Worm (Caenorhabditis elegans): ENCODE data around the gene F09C6.16.

The F09C6.16 gene

ce11 chrV:16909871-16910270, at the start of gene F09C6.16:
Gene F09C6.16 (minus strand): TSS chrV:16909971.
- TF ChIP-seq F57A8.1 (GFP tag; optimal IDR thresholded peaks at IDR 0.05) (no peak), hmg-20 (GFP tag; IDR thresholded peaks at IDR 0.05) (no peak), egl-18 (GFP tag; IDR thresholded peaks at IDR 0.05) (no peak), tbx-9 (tag; optimal IDR thresholded peaks at IDR 0.05; ENCODE audit: borderline replicate concordance) (no peak), zfh-2 (GFP tag; conservative IDR thresholded peaks at IDR 0.05) (no peak), bed-2 (GFP tag; IDR thresholded peaks at IDR 0.05) (no peak), efl-1 (GFP tag; optimal IDR thresholded peaks at IDR 0.05) (no peak), lin-40 (tag; optimal IDR thresholded peaks at IDR 0.05) (no peak), lag-1 (GFP tag; IDR thresholded peaks at IDR 0.05) (no peak)

- TF ChIP-seq F37B4.10 (GFP tag; IDR thresholded peaks at IDR 0.05) (no peak), nfyb-1 (GFP tag; IDR thresholded peaks at IDR 0.05) (peak; percentile 15; the same call in 1 of the 2 replicates)
These were observed 49.2 kb upstream of the F09C6.16 start for ce11 chrV:16958975-16959374.

ce11 chrV:16956229-16956628, 46.5 kb upstream of the F09C6.16 start, which contains the start of gene clec-239:
Gene clec-239 (plus strand): TSS chrV:16956529.
- TF ChIP-seq ceh-91 (GFP tag; IDR thresholded peaks at IDR 0.05), result no peak
- no peak for TF ChIP-seq Y79H2A.3 (GFP tag; conservative IDR thresholded peaks at IDR 0.05)
- no peak for TF ChIP-seq unc-62 (GFP tag; optimal IDR thresholded peaks at IDR 0.05)
- TF ChIP-seq Y67H2A.10 (GFP tag; conservative IDR thresholded peaks at IDR 0.05), result no peak
- no peak for TF ChIP-seq sea-2 (GFP tag; IDR thresholded peaks at IDR 0.05)
- TF ChIP-seq let-607 (tag; optimal IDR thresholded peaks at IDR 0.05), result no peak
- TF ChIP-seq xnd-1 (tag; optimal IDR thresholded peaks at IDR 0.05), result no peak

ce11 chrV:16954766-16955165, 45.0 kb upstream of the F09C6.16 start, which contains the start of gene srh-206:
Gene srh-206 (minus strand): TSS chrV:16954866.
- TF ChIP-seq let-526 (GFP tag; IDR thresholded peaks at IDR 0.05) (no peak), hlh-12 (tag; optimal IDR thresholded peaks at IDR 0.05) (no peak), fkh-3 (tag; optimal IDR thresholded peaks at IDR 0.05) (no peak), hsf-1 (GFP tag; IDR thresholded peaks at IDR 0.05) (no peak), attf-6 (GFP tag; IDR thresholded peaks at IDR 0.05) (no peak), sea-2 (GFP tag; IDR thresholded peaks at IDR 0.05) (no peak), Y95B8A.8 (GFP tag; IDR thresholded peaks at IDR 0.05) (no peak), F23B12.7 (tag; optimal IDR thresholded peaks at IDR 0.05; ENCODE audit: insufficient read depth) (no peak), ztf-22 (GFP tag; optimal IDR thresholded peaks at IDR 0.05) (no peak), die-1 (tag; optimal IDR thresholded peaks at IDR 0.05) (no peak), rec-8 (tag; optimal IDR thresholded peaks at IDR 0.05) (no peak)

- TF ChIP-seq ekl-4 (GFP tag; IDR thresholded peaks at IDR 0.05) (no peak), Y53F4B.3 (GFP tag; IDR thresholded peaks at IDR 0.05) (no peak), B0261.1 (tag; optimal IDR thresholded peaks at IDR 0.05) (no peak), F55B11.4 (tag; optimal IDR thresholded peaks at IDR 0.05; ENCODE audit: borderline replicate concordance, insufficient read depth) (no peak), ceh-79 (tag; optimal IDR thresholded peaks at IDR 0.05) (no peak), aptf-2 (GFP tag; conservative IDR thresholded peaks at IDR 0.05) (no peak), hsf-1 (GFP tag; IDR thresholded peaks at IDR 0.05) (no peak), sdz-38 (tag; optimal IDR thresholded peaks at IDR 0.05) (no peak), let-607 (tag; optimal IDR thresholded peaks at IDR 0.05) (no peak), ceh-58 (GFP tag; IDR thresholded peaks at IDR 0.05) (no peak), hlh-26 (GFP tag; conservative IDR thresholded peaks at IDR 0.05) (no peak), xnd-1 (tag; optimal IDR thresholded peaks at IDR 0.05) (no peak), pbrm-1 (GFP tag; IDR thresholded peaks at IDR 0.05) (no peak), attf-3 (GFP tag; conservative IDR thresholded peaks at IDR 0.05) (no peak), nhr-80 (tag; optimal IDR thresholded peaks at IDR 0.05) (no peak), F39B2.1 (GFP tag; IDR thresholded peaks at IDR 0.05) (no peak), sea-2 (GFP tag; IDR thresholded peaks at IDR 0.05) (no peak), repo-1 (tag; optimal IDR thresholded peaks at IDR 0.05) (no peak), F22D6.2 (tag; optimal IDR thresholded peaks at IDR 0.05) (no peak)
These were observed 41.7 kb upstream of the F09C6.16 start, which contains the start of gene clec-238 for ce11 chrV:16951504-16951903. Gene clec-238 (plus strand): TSS chrV:16951804.

Measured in whole organism, young adult.